Worm (Caenorhabditis elegans): Measurements from ENCODE around the gene gtap-2.

The gtap-2 gene

ce11 chrIII:9817894-9818293, 9.6 kb downstream of the gtap-2 start:
- peak in 1 of 2 experiments; percentile 70 for TF ChIP-seq lsy-2 (tag; optimal IDR thresholded peaks at IDR 0.05)
- TF ChIP-seq lin-13 (GFP tag; optimal IDR thresholded peaks at IDR 0.05): no peak
- no peak for TF ChIP-seq ZK546.5 (tag; optimal IDR thresholded peaks at IDR 0.05)
- no peak for TF ChIP-seq blmp-1 (tag; optimal IDR thresholded peaks at IDR 0.05; ENCODE audit: insufficient read depth)

- TF ChIP-seq lin-13 (GFP tag; optimal IDR thresholded peaks at IDR 0.05) (peak; percentile 51), sem-4 (tag; optimal IDR thresholded peaks at IDR 0.05) (peak; percentile 71), ztf-11 (tag; optimal IDR thresholded peaks at IDR 0.05) (no peak), nhr-237 (tag; optimal IDR thresholded peaks at IDR 0.05) (no peak), nhr-12 (tag; optimal IDR thresholded peaks at IDR 0.05) (no peak), aly-2 (tag; optimal IDR thresholded peaks at IDR 0.05) (no peak), elt-1 (tag; optimal IDR thresholded peaks at IDR 0.05) (no peak), C34F6.9 (tag; optimal IDR thresholded peaks at IDR 0.05) (peak; percentile 82), elt-3 (tag; optimal IDR thresholded peaks at IDR 0.05) (no peak), nhr-77 (tag; optimal IDR thresholded peaks at IDR 0.05) (no peak), skn-1 (tag; optimal IDR thresholded peaks at IDR 0.05) (no peak), unc-62 (GFP tag; optimal IDR thresholded peaks at IDR 0.05) (no peak), sma-3 (GFP tag; optimal IDR thresholded peaks at IDR 0.05) (peak; percentile 72), nhr-11 (tag; optimal IDR thresholded peaks at IDR 0.05) (no peak), mab-5 (tag; optimal IDR thresholded peaks at IDR 0.05) (no peak), lin-39 (tag; optimal IDR thresholded peaks at IDR 0.05) (no peak), gmeb-1 (tag; optimal IDR thresholded peaks at IDR 0.05) (peak; percentile 65), crh-2 (tag; optimal IDR thresholded peaks at IDR 0.05) (peak; percentile 53), unc-39 (tag; optimal IDR thresholded peaks at IDR 0.05) (no peak), ceh-16 (tag; optimal IDR thresholded peaks at IDR 0.05) (no peak), ama-1 (optimal IDR thresholded peaks at IDR 0.05) (no peak), mbf-1 (tag; optimal IDR thresholded peaks at IDR 0.05) (no peak), zag-1 (tag; optimal IDR thresholded peaks at IDR 0.05) (no peak), lin-11 (tag; optimal IDR thresholded peaks at IDR 0.05) (peak; percentile 41), nhr-129 (tag; optimal IDR thresholded peaks at IDR 0.05) (peak; percentile 91), alr-1 (tag; optimal IDR thresholded peaks at IDR 0.05) (no peak), nhr-21 (tag; optimal IDR thresholded peaks at IDR 0.05) (peak; percentile 48), blmp-1 (tag; optimal IDR thresholded peaks at IDR 0.05; ENCODE audit: insufficient read depth) (peak; percentile 4), snpc-4 (tag; optimal IDR thresholded peaks at IDR 0.05) (no peak), R02D3.7 (tag; optimal IDR thresholded peaks at IDR 0.05) (no peak), fos-1 (tag; optimal IDR thresholded peaks at IDR 0.05) (peak; percentile 12), nhr-6 (tag; optimal IDR thresholded peaks at IDR 0.05) (no peak), ztf-4 (tag; optimal IDR thresholded peaks at IDR 0.05) (peak; percentile 0), nhr-10 (tag; optimal IDR thresholded peaks at IDR 0.05) (no peak), peb-1 (tag; optimal IDR thresholded peaks at IDR 0.05) (no peak), nhr-25 (tag; optimal IDR thresholded peaks at IDR 0.05) (peak; percentile 67), F13H6.1 (tag; optimal IDR thresholded peaks at IDR 0.05) (peak; percentile 55), Y55F3AM.14 (GFP tag; optimal IDR thresholded peaks at IDR 0.05) (no peak), ZK546.5 (tag; optimal IDR thresholded peaks at IDR 0.05) (no peak), nhr-23 (tag; optimal IDR thresholded peaks at IDR 0.05) (no peak), unc-55 (GFP tag; optimal IDR thresholded peaks at IDR 0.05) (peak; percentile 56), ceh-82 (tag; optimal IDR thresholded peaks at IDR 0.05) (no peak), sma-9 (GFP tag; optimal IDR thresholded peaks at IDR 0.05) (peak; percentile 42), sma-9 (tag; optimal IDR thresholded peaks at IDR 0.05) (no peak), dmd-4 (tag; optimal IDR thresholded peaks at IDR 0.05) (no peak), ztf-1 (GFP tag; conservative IDR thresholded peaks at IDR 0.05) (no peak), egl-27 (tag; optimal IDR thresholded peaks at IDR 0.05) (no peak), mdl-1 (tag; optimal IDR thresholded peaks at IDR 0.05) (peak in 1 of 2 experiments; percentile 79), lsy-2 (tag; optimal IDR thresholded peaks at IDR 0.05) (peak; percentile 42 to 75)
Measured at ce11 chrIII:9818763-9819162, 10.4 kb downstream of the gtap-2 start, which contains the start of gene panl-3. Gene panl-3, plus strand, starts transcription at chrIII:9819056.

Data from whole organism, L2 larva.